Worm (Caenorhabditis elegans) whole organism, young adult: ENCODE data around the gene T13H5.1.

Experiments
- B0336.3 ChIP-seq: fragments of 200-800 bp; sonication (Bioruptor generic); IDR thresholded peaks from 2 replicates; pipeline ENCODE4 v1.3.6; 2022; ENCODE audit warnings: missing genetic modification characterization, missing compliant biosample characterization
- D2030.7 ChIP-seq: fragments of 200-800 bp; sonication (Bioruptor generic); IDR thresholded peaks from 2 replicates; pipeline ENCODE4 v1.3.6; 2022; ENCODE audit warnings: missing genetic modification reagents, missing genetic modification characterization, missing compliant biosample characterization
- F22D6.2 ChIP-seq: sonication (generic microtip); optimal IDR thresholded peaks from 2 replicates; lab custom pipeline; 2016; ENCODE audit warnings: mild to moderate bottlenecking, missing genetic modification characterization, missing compliant biosample characterization
- F23B12.7 ChIP-seq: sonication (generic microtip); optimal IDR thresholded peaks from 2 replicates; lab custom pipeline; 2017; ENCODE audit warnings: missing genetic modification characterization, mild to moderate bottlenecking, missing compliant biosample characterization, antibody characterized with exemption, moderate library complexity; ENCODE audit not compliant: insufficient read depth
- F33H1.4 ChIP-seq: fragments of 200-800 bp; sonication (Bioruptor generic); IDR thresholded peaks from 2 replicates; pipeline ENCODE4 v1.3.6; 2022; ENCODE audit warnings: missing genetic modification reagents, missing genetic modification characterization, missing compliant biosample characterization
- F39B2.1 ChIP-seq: fragments of 200-800 bp; sonication (Bioruptor generic); IDR thresholded peaks from 2 replicates; pipeline ENCODE4 v1.3.6; 2022; ENCODE audit warnings: missing genetic modification reagents, missing genetic modification characterization, missing compliant biosample characterization
- F49E8.2 ChIP-seq: sonication (generic microtip); optimal IDR thresholded peaks from 3 replicates; lab custom pipeline; 2017; ENCODE audit warnings: missing genetic modification characterization, mild to moderate bottlenecking, missing compliant biosample characterization, antibody characterized with exemption, moderate library complexity; ENCODE audit not compliant: insufficient read depth
- Y53G8AR.9 ChIP-seq: fragments of 200-800 bp; sonication (Bioruptor generic); conservative IDR thresholded peaks from 2 replicates; pipeline ENCODE4 v1.3.6; 2022; ENCODE audit warnings: missing genetic modification reagents, missing genetic modification characterization, missing compliant biosample characterization
- aptf-2 ChIP-seq: fragments of 200-800 bp; sonication (Bioruptor generic); conservative IDR thresholded peaks from 2 replicates; pipeline ENCODE4 v1.3.6; 2022; ENCODE audit warnings: missing genetic modification reagents, missing genetic modification characterization, missing compliant biosample characterization
- attf-6 ChIP-seq: fragments of 200-800 bp; sonication (Bioruptor generic); IDR thresholded peaks from 2 replicates; pipeline ENCODE4 v1.3.6; 2022; ENCODE audit warnings: missing genetic modification reagents, missing genetic modification characterization, missing compliant biosample characterization
- bed-1 ChIP-seq: fragments of 200-800 bp; sonication (Bioruptor generic); IDR thresholded peaks from 2 replicates; pipeline ENCODE4 v1.3.6; 2022; ENCODE audit warnings: missing genetic modification reagents, missing genetic modification characterization, missing compliant biosample characterization
- cebp-1 ChIP-seq, 2 experiments: fragments of 200-800 bp in 1 of 2; sonication (Bioruptor generic) in 1 of 2; sonication (generic microtip) in 1 of 2; IDR thresholded peaks in 1 of 2; optimal IDR thresholded peaks in 1 of 2; 2 replicates each; pipeline versions ENCODE4 v1.3.6 to Lab custom; 2017 to 2022; ENCODE audit warnings: missing compliant biosample characterization in 2 of 2, missing genetic modification characterization in 2 of 2, mild to moderate bottlenecking in 1 of 2, missing genetic modification reagents in 1 of 2, moderate library complexity in 1 of 2
- ceh-100 ChIP-seq: fragments of 200-800 bp; sonication (Bioruptor generic); IDR thresholded peaks from 2 replicates; pipeline ENCODE4 v1.3.6; 2022; ENCODE audit warnings: missing genetic modification reagents, missing genetic modification characterization, missing compliant biosample characterization
- ceh-91 ChIP-seq: fragments of 200-800 bp; sonication (Bioruptor generic); IDR thresholded peaks from 2 replicates; pipeline ENCODE4 v1.3.6; 2022; ENCODE audit warnings: missing genetic modification reagents, missing genetic modification characterization, missing compliant biosample characterization
- dox-1 ChIP-seq: fragments of 200-800 bp; sonication (Bioruptor generic); IDR thresholded peaks from 2 replicates; pipeline ENCODE4 v1.3.6; 2022; ENCODE audit warnings: missing genetic modification reagents, missing genetic modification characterization, missing compliant biosample characterization
- dpl-1 ChIP-seq: fragments of 150-350 bp; optimal IDR thresholded peaks from 2 replicates; lab custom pipeline; 2014; ENCODE audit warnings: missing biosample characterization, missing genetic modification reagents, missing genetic modification characterization
- efl-1 ChIP-seq: fragments of 150-350 bp; optimal IDR thresholded peaks from 2 replicates; lab custom pipeline; 2014; ENCODE audit warnings: missing biosample characterization, missing genetic modification reagents, missing genetic modification characterization
- egl-18 ChIP-seq: fragments of 200-800 bp; sonication (Bioruptor generic); IDR thresholded peaks from 2 replicates; pipeline ENCODE4 v1.3.6; 2022; ENCODE audit warnings: missing genetic modification reagents, missing genetic modification characterization, missing compliant biosample characterization
- ets-4 ChIP-seq: fragments of 200-800 bp; sonication (Bioruptor generic); optimal IDR thresholded peaks from 2 replicates; lab custom pipeline; 2018; ENCODE audit warnings: mild to moderate bottlenecking, missing genetic modification characterization, missing compliant biosample characterization
- gei-17 ChIP-seq: fragments of 200-800 bp; sonication (Bioruptor generic); optimal IDR thresholded peaks from 2 replicates; lab custom pipeline; 2018; ENCODE audit warnings: mild to moderate bottlenecking, missing genetic modification characterization, missing compliant biosample characterization
- hlh-12 ChIP-seq: sonication (generic microtip); optimal IDR thresholded peaks from 2 replicates; lab custom pipeline; 2016; ENCODE audit warnings: missing genetic modification characterization, missing compliant biosample characterization
- hmg-1.2 ChIP-seq: fragments of 200-800 bp; sonication (Bioruptor generic); IDR thresholded peaks from 2 replicates; pipeline ENCODE4 v1.3.6; 2022; ENCODE audit warnings: missing genetic modification reagents, missing genetic modification characterization, missing compliant biosample characterization
- hsf-1 ChIP-seq: fragments of 200-800 bp; sonication (Bioruptor generic); IDR thresholded peaks from 2 replicates; pipeline ENCODE4 v1.3.6; 2022; ENCODE audit warnings: missing genetic modification reagents, missing genetic modification characterization, missing compliant biosample characterization
- let-607 ChIP-seq, 2 experiments: fragments of 200-800 bp in 1 of 2; sonication (Bioruptor generic) in 1 of 2; sonication (generic microtip) in 1 of 2; optimal IDR thresholded peaks; 2 replicates each; lab custom pipeline; 2016 to 2018; ENCODE audit warnings: mild to moderate bottlenecking in 2 of 2, missing compliant biosample characterization in 2 of 2, missing genetic modification characterization in 2 of 2, moderate library complexity in 2 of 2, missing genotype in 1 of 2
- lin-26 ChIP-seq: fragments of 200-800 bp; sonication (Bioruptor generic); IDR thresholded peaks from 2 replicates; pipeline ENCODE4 v1.3.6; 2022; ENCODE audit warnings: missing genetic modification reagents, missing genetic modification characterization, missing compliant biosample characterization
- lin-35 ChIP-seq, 3 experiments: fragments of 150-350 bp in 2 of 3; sonication (generic microtip) in 1 of 3; optimal IDR thresholded peaks; 2 replicates each; lab custom pipeline; 2014 to 2018; ENCODE audit warnings: missing biosample characterization in 3 of 3, missing genetic modification characterization in 3 of 3, missing genetic modification reagents in 3 of 3
- lin-40 ChIP-seq: sonication (generic microtip); optimal IDR thresholded peaks from 2 replicates; lab custom pipeline; 2016; ENCODE audit warnings: missing genetic modification characterization, mild to moderate bottlenecking, missing compliant biosample characterization, missing genotype, missing genetic modification reagents
- lin-54 ChIP-seq: fragments of 200-800 bp; sonication (Bioruptor generic); optimal IDR thresholded peaks from 2 replicates; lab custom pipeline; 2018; ENCODE audit warnings: mild to moderate bottlenecking, missing genetic modification characterization, missing compliant biosample characterization
- madf-6 ChIP-seq: fragments of 200-800 bp; sonication (Bioruptor generic); IDR thresholded peaks from 2 replicates; pipeline ENCODE4 v1.3.6; 2022; ENCODE audit warnings: missing genetic modification reagents, missing genetic modification characterization, missing compliant biosample characterization
- madf-8 ChIP-seq: fragments of 200-800 bp; sonication (Bioruptor generic); conservative IDR thresholded peaks from 2 replicates; pipeline ENCODE4 v1.3.6; 2022; ENCODE audit warnings: missing genetic modification reagents, missing genetic modification characterization, missing compliant biosample characterization
- mcd-1 ChIP-seq: fragments of 200-800 bp; sonication (Bioruptor generic); IDR thresholded peaks from 2 replicates; pipeline ENCODE4 v1.3.6; 2022; ENCODE audit warnings: missing genetic modification reagents, missing genetic modification characterization, missing compliant biosample characterization
- nfya-1 ChIP-seq: sonication (generic microtip); optimal IDR thresholded peaks from 2 replicates; lab custom pipeline; 2017; ENCODE audit warnings: antibody characterized with exemption, missing compliant biosample characterization, missing genetic modification characterization, borderline replicate concordance; ENCODE audit not compliant: insufficient read depth
- nfyb-1 ChIP-seq: fragments of 200-800 bp; sonication (Bioruptor generic); IDR thresholded peaks from 2 replicates; pipeline ENCODE4 v1.3.6; 2022; ENCODE audit warnings: missing genetic modification reagents, missing genetic modification characterization, missing compliant biosample characterization
- nhr-80 ChIP-seq: sonication (generic microtip); optimal IDR thresholded peaks from 2 replicates; lab custom pipeline; 2016; ENCODE audit warnings: missing genetic modification characterization, missing compliant biosample characterization
- snpc-1.1 ChIP-seq: sonication (generic microtip); optimal IDR thresholded peaks from 2 replicates; lab custom pipeline; 2017; ENCODE audit warnings: missing genetic modification characterization, mild to moderate bottlenecking, missing compliant biosample characterization, antibody characterized with exemption, moderate library complexity, missing genotype, missing genetic modification reagents; ENCODE audit not compliant: insufficient read depth
- snpc-4 ChIP-seq, 5 experiments: fragments of 150-350 bp in 1 of 5; sonication (generic microtip) in 4 of 5; optimal IDR thresholded peaks; 2 replicates each; lab custom pipeline; 2014 to 2018; ENCODE audit warnings: missing genetic modification characterization in 5 of 5, missing biosample characterization in 3 of 5, antibody characterized with exemption in 2 of 5, mild to moderate bottlenecking in 2 of 5, missing compliant biosample characterization in 2 of 5, missing genotype in 2 of 5, moderate library complexity in 2 of 5, missing genetic modification reagents in 1 of 5
- tbp1 ChIP-seq: fragments of 200-800 bp; sonication (Bioruptor generic); optimal IDR thresholded peaks from 2 replicates; lab custom pipeline; 2018; ENCODE audit warnings: mild to moderate bottlenecking, missing genetic modification characterization, missing compliant biosample characterization
- xnd-1 ChIP-seq: sonication (generic microtip); optimal IDR thresholded peaks from 2 replicates; lab custom pipeline; 2016; ENCODE audit warnings: missing genotype, missing genetic modification reagents, missing genetic modification characterization, missing compliant biosample characterization
- ztf-18 ChIP-seq: sonication (generic microtip); optimal IDR thresholded peaks from 2 replicates; lab custom pipeline; 2016; ENCODE audit warnings: missing genotype, mild to moderate bottlenecking, missing genetic modification characterization, missing compliant biosample characterization
- ztf-22 ChIP-seq: fragments of 200-800 bp; sonication (Bioruptor generic); optimal IDR thresholded peaks from 2 replicates; lab custom pipeline; 2018; ENCODE audit warnings: mild to moderate bottlenecking, missing genetic modification characterization, moderate library complexity, missing compliant biosample characterization
- ztf-26 ChIP-seq: sonication (generic microtip); optimal IDR thresholded peaks from 2 replicates; lab custom pipeline; 2017; ENCODE audit warnings: missing genetic modification characterization, missing compliant biosample characterization
- ztf-28 ChIP-seq: fragments of 200-800 bp; sonication (Bioruptor generic); IDR thresholded peaks from 2 replicates; pipeline ENCODE4 v1.3.6; 2022; ENCODE audit warnings: missing genetic modification reagents, missing genetic modification characterization, missing compliant biosample characterization
- ztf-6 ChIP-seq: fragments of 200-800 bp; sonication (Bioruptor generic); IDR thresholded peaks from 2 replicates; pipeline ENCODE4 v1.3.6; 2022; ENCODE audit warnings: missing genetic modification reagents, missing genetic modification characterization, missing compliant biosample characterization

Gene T13H5.1

DNA sequence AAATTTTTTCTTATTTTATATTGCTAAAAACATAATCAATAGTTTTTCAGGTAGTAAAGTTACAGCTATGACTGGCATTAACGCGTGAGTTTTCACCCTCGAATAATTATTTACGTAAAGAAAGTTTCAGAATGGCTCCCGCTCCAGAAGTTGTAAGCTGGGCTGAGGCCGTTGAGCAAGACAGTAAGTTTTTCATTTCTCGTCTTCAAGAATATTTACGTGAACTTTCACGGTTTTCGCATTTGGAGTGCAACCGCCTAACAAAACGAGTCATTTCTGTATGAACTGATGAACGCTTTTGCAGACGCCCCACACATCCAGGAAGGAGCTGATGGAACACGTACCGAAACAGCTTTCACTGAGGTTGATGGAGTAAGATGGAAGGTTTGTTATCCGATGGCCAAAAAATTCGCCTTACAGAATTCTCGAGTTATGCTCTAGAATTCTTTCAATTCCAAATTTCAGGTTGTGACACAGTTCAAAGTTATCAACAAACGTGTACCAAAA is 66.1 kb downstream of the T13H5.1 start, which contains the start of gene eif-3.G:
TSS of gene eif-3.G (plus strand) at position 51 of the 507 bp plus-strand sequence.
- no peak for TF ChIP-seq B0336.3 (GFP tag; lab: Robert Waterston, UW)
- 0 out of 2 replicates have a peak, but pooled peaks have one; percentile 39 for TF ChIP-seq hsf-1
- no peak for TF ChIP-seq snpc-1.1
- no peak for TF ChIP-seq madf-8
- TF ChIP-seq lin-26 (GFP tag; lab: Robert Waterston, UW), result 0 out of 2 replicates have a peak, but pooled peaks have one; percentile 22
- TF ChIP-seq lin-54 (GFP tag; lab: Kevin White, UChicago), result peak; percentile 17
- TF ChIP-seq madf-6 (GFP tag; lab: Robert Waterston, UW), result peak; percentile 50
- no peak for TF ChIP-seq efl-1 (GFP tag; lab: Kevin White, UChicago)
- peak; percentile 34; the same call in 1 of the 2 replicates for TF ChIP-seq D2030.7 (GFP tag; lab: Robert Waterston, UW)
- TF ChIP-seq dox-1, result no peak
- TF ChIP-seq Y53G8AR.9 (GFP tag; lab: Robert Waterston, UW), result peak; percentile 51
- TF ChIP-seq, all 124 proteins: peak for 6

DNA sequence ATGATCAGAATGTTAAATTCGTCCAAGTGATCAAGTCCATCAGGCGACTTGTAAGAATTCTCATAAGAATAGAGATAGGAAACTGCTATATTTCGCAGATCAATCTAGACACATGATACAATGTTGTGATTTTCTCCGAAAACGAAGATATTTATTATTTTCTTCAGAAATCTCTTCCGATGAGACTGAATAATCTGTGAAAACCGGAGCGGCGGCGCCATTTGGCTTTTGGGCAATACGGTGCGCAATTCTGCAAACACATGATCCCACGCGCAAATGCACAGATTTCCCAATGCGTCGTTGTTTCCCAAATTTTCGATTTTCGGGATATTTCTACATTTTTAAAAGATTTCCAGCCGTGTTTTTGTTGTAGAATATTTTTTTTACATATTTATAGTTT is 66.7 kb downstream of the T13H5.1 start:
- TF ChIP-seq attf-6 (GFP tag; lab: Robert Waterston, UW) (no peak), snpc-1.1 (peak; percentile 22), nfyb-1 (GFP tag; lab: Robert Waterston, UW) (peak; percentile 17; the same call in 1 of the 2 replicates), nhr-80 (tag; lab: Kevin White, UChicago) (no peak), efl-1 (GFP tag; lab: Kevin White, UChicago) (peak; percentile 40), nfya-1 (tag; lab: Kevin White, UChicago) (no peak), tbp1 (peak; percentile 38), F33H1.4 (peak; percentile 42; the same call in 1 of the 2 replicates), bed-1 (GFP tag; lab: Robert Waterston, UW) (no peak), ztf-6 (GFP tag; lab: Robert Waterston, UW) (no peak), F39B2.1 (GFP tag; lab: Robert Waterston, UW) (no peak), F49E8.2 (no peak), F23B12.7 (tag; lab: Kevin White, UChicago) (peak; percentile 48), hsf-1 (0 out of 2 replicates have a peak, but pooled peaks have one; percentile 9), gei-17 (GFP tag; lab: Kevin White, UChicago) (no peak), lin-35 (GFP tag; optimal IDR thresholded peaks at IDR 0.05; lab: Kevin White, UChicago) (peak in 1 of 3 experiments; percentile 7), ets-4 (GFP tag; lab: Kevin White, UChicago) (no peak), dpl-1 (peak; percentile 9), let-607 (tag; optimal IDR thresholded peaks at IDR 0.05; lab: Kevin White, UChicago) (no peak), lin-40 (peak; percentile 27), ztf-28 (GFP tag; lab: Robert Waterston, UW) (no peak), F22D6.2 (tag; lab: Kevin White, UChicago) (no peak), hlh-12 (no peak), egl-18 (no peak), dox-1 (peak; percentile 57; the same call in 1 of the 2 replicates), aptf-2 (GFP tag; lab: Robert Waterston, UW) (0 out of 2 replicates have a peak, but pooled peaks have one; percentile 47), ztf-26 (peak; percentile 2), ztf-18 (tag; lab: Kevin White, UChicago) (no peak), ceh-91 (0 out of 2 replicates have a peak, but pooled peaks have one; percentile 16), hmg-1.2 (peak; percentile 28; the same call in 1 of the 2 replicates), ztf-22 (GFP tag; lab: Kevin White, UChicago) (no peak), ceh-100 (GFP tag; lab: Robert Waterston, UW) (no peak), snpc-4 (GFP tag; optimal IDR thresholded peaks at IDR 0.05; lab: Kevin White, UChicago) (no peak), snpc-4 (tag; optimal IDR thresholded peaks at IDR 0.05; lab: Kevin White, UChicago) (peak in 1 of 4 experiments; percentile 16), cebp-1 (GFP tag; IDR thresholded peaks at IDR 0.05; lab: Robert Waterston, UW) (peak; percentile 30; the same call in 1 of the 2 replicates), cebp-1 (tag; optimal IDR thresholded peaks at IDR 0.05; lab: Kevin White, UChicago) (peak; percentile 80), xnd-1 (tag; lab: Kevin White, UChicago) (peak; percentile 5), mcd-1 (GFP tag; lab: Robert Waterston, UW) (peak; percentile 49)
